Worm (Caenorhabditis elegans) whole organism, young adult: ENCODE results near the gene C42D8.9.

Experiments used
- B0261.1 ChIP-seq: sonication (generic microtip); optimal IDR thresholded peaks from 2 replicates; lab custom pipeline; 2016; ENCODE audit warnings: mild to moderate bottlenecking, missing genetic modification characterization, moderate library complexity, missing compliant biosample characterization
- B0336.3 ChIP-seq: fragments of 200-800 bp; sonication (Bioruptor generic); IDR thresholded peaks from 2 replicates; pipeline ENCODE4 v1.3.6; 2022; ENCODE audit warnings: missing genetic modification characterization, missing compliant biosample characterization
- D2030.7 ChIP-seq: fragments of 200-800 bp; sonication (Bioruptor generic); IDR thresholded peaks from 2 replicates; pipeline ENCODE4 v1.3.6; 2022; ENCODE audit warnings: missing genetic modification reagents, missing genetic modification characterization, missing compliant biosample characterization
- F10E7.11 ChIP-seq: sonication (generic microtip); optimal IDR thresholded peaks from 2 replicates; lab custom pipeline; 2017; ENCODE audit warnings: mild to moderate bottlenecking, missing genetic modification characterization, moderate library complexity, missing compliant biosample characterization
- F23B12.7 ChIP-seq: sonication (generic microtip); optimal IDR thresholded peaks from 2 replicates; lab custom pipeline; 2017; ENCODE audit warnings: missing genetic modification characterization, mild to moderate bottlenecking, missing compliant biosample characterization, antibody characterized with exemption, moderate library complexity; ENCODE audit not compliant: insufficient read depth
- F33H1.4 ChIP-seq: fragments of 200-800 bp; sonication (Bioruptor generic); IDR thresholded peaks from 2 replicates; pipeline ENCODE4 v1.3.6; 2022; ENCODE audit warnings: missing genetic modification reagents, missing genetic modification characterization, missing compliant biosample characterization
- F49E8.2 ChIP-seq: sonication (generic microtip); optimal IDR thresholded peaks from 3 replicates; lab custom pipeline; 2017; ENCODE audit warnings: missing genetic modification characterization, mild to moderate bottlenecking, missing compliant biosample characterization, antibody characterized with exemption, moderate library complexity; ENCODE audit not compliant: insufficient read depth
- K11D2.4 ChIP-seq: fragments of 200-800 bp; sonication (Bioruptor generic); IDR thresholded peaks from 2 replicates; pipeline ENCODE4 v1.3.6; 2022; ENCODE audit warnings: missing genetic modification reagents, missing genetic modification characterization, missing compliant biosample characterization
- K12H6.12 ChIP-seq: fragments of 200-800 bp; sonication (Bioruptor generic); optimal IDR thresholded peaks from 2 replicates; lab custom pipeline; 2018; ENCODE audit warnings: mild to moderate bottlenecking, missing genetic modification characterization, missing compliant biosample characterization
- Y53F4B.3 ChIP-seq: fragments of 200-800 bp; sonication (Bioruptor generic); IDR thresholded peaks from 2 replicates; pipeline ENCODE4 v1.3.6; 2022; ENCODE audit warnings: missing genetic modification reagents, missing genetic modification characterization, missing compliant biosample characterization
- Y95B8A.8 ChIP-seq: fragments of 200-800 bp; sonication (Bioruptor generic); IDR thresholded peaks from 2 replicates; pipeline ENCODE4 v1.3.6; 2022; ENCODE audit warnings: missing genetic modification reagents, missing genetic modification characterization, missing compliant biosample characterization
- ZK185.1 ChIP-seq: sonication (generic microtip); optimal IDR thresholded peaks from 2 replicates; lab custom pipeline; 2016; ENCODE audit warnings: mild to moderate bottlenecking, missing genetic modification characterization, missing compliant biosample characterization; ENCODE audit not compliant: poor library complexity, severe bottlenecking
- ama-1 ChIP-seq, 3 experiments: fragments of 150-350 bp in 1 of 3; sonication (generic microtip) in 2 of 3; optimal IDR thresholded peaks; 2 replicates each; lab custom pipeline; 2014 to 2018; ENCODE audit warnings: missing biosample characterization in 2 of 3, missing genetic modification characterization in 2 of 3, missing genetic modification reagents in 2 of 3
- attf-5 ChIP-seq: fragments of 200-800 bp; sonication (Bioruptor generic); optimal IDR thresholded peaks from 2 replicates; lab custom pipeline; 2018; ENCODE audit warnings: mild to moderate bottlenecking, missing genetic modification characterization, missing compliant biosample characterization
- cebp-1 ChIP-seq, 2 experiments: fragments of 200-800 bp in 1 of 2; sonication (Bioruptor generic) in 1 of 2; sonication (generic microtip) in 1 of 2; IDR thresholded peaks in 1 of 2; optimal IDR thresholded peaks in 1 of 2; 2 replicates each; pipeline versions ENCODE4 v1.3.6 to Lab custom; 2017 to 2022; ENCODE audit warnings: missing compliant biosample characterization in 2 of 2, missing genetic modification characterization in 2 of 2, mild to moderate bottlenecking in 1 of 2, missing genetic modification reagents in 1 of 2, moderate library complexity in 1 of 2
- ceh-27 ChIP-seq: fragments of 200-800 bp; sonication (Bioruptor generic); optimal IDR thresholded peaks from 2 replicates; lab custom pipeline; 2018; ENCODE audit warnings: mild to moderate bottlenecking, missing genetic modification characterization, moderate library complexity, missing compliant biosample characterization
- chd-7 ChIP-seq: sonication (generic microtip); optimal IDR thresholded peaks from 2 replicates; lab custom pipeline; 2016; ENCODE audit warnings: mild to moderate bottlenecking, missing genetic modification characterization, moderate library complexity, missing compliant biosample characterization
- die-1 ChIP-seq: sonication (generic microtip); optimal IDR thresholded peaks from 2 replicates; lab custom pipeline; 2016; ENCODE audit warnings: missing genotype, mild to moderate bottlenecking, missing genetic modification characterization, missing compliant biosample characterization
- dox-1 ChIP-seq: fragments of 200-800 bp; sonication (Bioruptor generic); IDR thresholded peaks from 2 replicates; pipeline ENCODE4 v1.3.6; 2022; ENCODE audit warnings: missing genetic modification reagents, missing genetic modification characterization, missing compliant biosample characterization
- efl-1 ChIP-seq: fragments of 150-350 bp; optimal IDR thresholded peaks from 2 replicates; lab custom pipeline; 2014; ENCODE audit warnings: missing biosample characterization, missing genetic modification reagents, missing genetic modification characterization
- egl-18 ChIP-seq: fragments of 200-800 bp; sonication (Bioruptor generic); IDR thresholded peaks from 2 replicates; pipeline ENCODE4 v1.3.6; 2022; ENCODE audit warnings: missing genetic modification reagents, missing genetic modification characterization, missing compliant biosample characterization
- egl-44 ChIP-seq: fragments of 200-800 bp; sonication (Bioruptor generic); IDR thresholded peaks from 2 replicates; pipeline ENCODE4 v1.3.6; 2022; ENCODE audit warnings: missing genetic modification reagents, missing genetic modification characterization, missing compliant biosample characterization
- ekl-4 ChIP-seq: fragments of 200-800 bp; sonication (Bioruptor generic); IDR thresholded peaks from 2 replicates; pipeline ENCODE4 v1.3.6; 2022; ENCODE audit warnings: missing genetic modification reagents, missing genetic modification characterization, missing compliant biosample characterization
- gei-17 ChIP-seq: fragments of 200-800 bp; sonication (Bioruptor generic); optimal IDR thresholded peaks from 2 replicates; lab custom pipeline; 2018; ENCODE audit warnings: mild to moderate bottlenecking, missing genetic modification characterization, missing compliant biosample characterization
- lin-35 ChIP-seq, 3 experiments: fragments of 150-350 bp in 2 of 3; sonication (generic microtip) in 1 of 3; optimal IDR thresholded peaks; 2 replicates each; lab custom pipeline; 2014 to 2018; ENCODE audit warnings: missing biosample characterization in 3 of 3, missing genetic modification characterization in 3 of 3, missing genetic modification reagents in 3 of 3
- lin-40 ChIP-seq: sonication (generic microtip); optimal IDR thresholded peaks from 2 replicates; lab custom pipeline; 2016; ENCODE audit warnings: missing genetic modification characterization, mild to moderate bottlenecking, missing compliant biosample characterization, missing genotype, missing genetic modification reagents
- lir-1 ChIP-seq: fragments of 200-800 bp; sonication (Bioruptor generic); conservative IDR thresholded peaks from 2 replicates; pipeline ENCODE4 v1.3.6; 2022; ENCODE audit warnings: missing genetic modification reagents, missing genetic modification characterization, missing compliant biosample characterization
- madf-10 ChIP-seq: sonication (generic microtip); optimal IDR thresholded peaks from 2 replicates; lab custom pipeline; 2016; ENCODE audit warnings: mild to moderate bottlenecking, missing genetic modification characterization, missing compliant biosample characterization
- madf-8 ChIP-seq: fragments of 200-800 bp; sonication (Bioruptor generic); conservative IDR thresholded peaks from 2 replicates; pipeline ENCODE4 v1.3.6; 2022; ENCODE audit warnings: missing genetic modification reagents, missing genetic modification characterization, missing compliant biosample characterization
- mcd-1 ChIP-seq: fragments of 200-800 bp; sonication (Bioruptor generic); IDR thresholded peaks from 2 replicates; pipeline ENCODE4 v1.3.6; 2022; ENCODE audit warnings: missing genetic modification reagents, missing genetic modification characterization, missing compliant biosample characterization
- mxl-1 ChIP-seq: sonication (generic microtip); optimal IDR thresholded peaks from 2 replicates; lab custom pipeline; 2016; ENCODE audit warnings: missing genetic modification characterization, missing compliant biosample characterization
- nfya-2 ChIP-seq: fragments of 200-800 bp; sonication (Bioruptor generic); IDR thresholded peaks from 2 replicates; pipeline ENCODE4 v1.3.6; 2022; ENCODE audit warnings: missing genetic modification reagents, missing genetic modification characterization, missing compliant biosample characterization
- nfyb-1 ChIP-seq: fragments of 200-800 bp; sonication (Bioruptor generic); IDR thresholded peaks from 2 replicates; pipeline ENCODE4 v1.3.6; 2022; ENCODE audit warnings: missing genetic modification reagents, missing genetic modification characterization, missing compliant biosample characterization
- nhr-120 ChIP-seq: fragments of 200-800 bp; sonication (Bioruptor generic); IDR thresholded peaks from 2 replicates; pipeline ENCODE4 v1.3.6; 2022; ENCODE audit warnings: missing genetic modification characterization, missing compliant biosample characterization
- nhr-80 ChIP-seq: sonication (generic microtip); optimal IDR thresholded peaks from 2 replicates; lab custom pipeline; 2016; ENCODE audit warnings: missing genetic modification characterization, missing compliant biosample characterization
- rec-8 ChIP-seq, 2 experiments: sonication (generic microtip); optimal IDR thresholded peaks; 2 replicates each; lab custom pipeline; 2016; ENCODE audit warnings: mild to moderate bottlenecking in 2 of 2, missing genetic modification characterization in 2 of 2, missing genetic modification reagents in 2 of 2, missing genotype in 2 of 2, missing biosample characterization in 1 of 2, missing compliant biosample characterization in 1 of 2, moderate library complexity in 1 of 2
- xnd-1 ChIP-seq: sonication (generic microtip); optimal IDR thresholded peaks from 2 replicates; lab custom pipeline; 2016; ENCODE audit warnings: missing genotype, missing genetic modification reagents, missing genetic modification characterization, missing compliant biosample characterization
- zfh-2 ChIP-seq: fragments of 200-800 bp; sonication (Bioruptor generic); conservative IDR thresholded peaks from 2 replicates; pipeline ENCODE4 v1.3.6; 2022; ENCODE audit warnings: missing genetic modification reagents, missing genetic modification characterization, missing compliant biosample characterization
- ztf-18 ChIP-seq: sonication (generic microtip); optimal IDR thresholded peaks from 2 replicates; lab custom pipeline; 2016; ENCODE audit warnings: missing genotype, mild to moderate bottlenecking, missing genetic modification characterization, missing compliant biosample characterization
- ztf-3 ChIP-seq: fragments of 200-800 bp; sonication (Bioruptor generic); optimal IDR thresholded peaks from 2 replicates; lab custom pipeline; 2018; ENCODE audit warnings: mild to moderate bottlenecking, missing genetic modification characterization, missing compliant biosample characterization
- ztf-6 ChIP-seq: fragments of 200-800 bp; sonication (Bioruptor generic); IDR thresholded peaks from 2 replicates; pipeline ENCODE4 v1.3.6; 2022; ENCODE audit warnings: missing genetic modification reagents, missing genetic modification characterization, missing compliant biosample characterization

C42D8.9 gene

ce11 chrX:5066570-5066969, 40.3 kb downstream of the C42D8.9 start:
- no peak for TF ChIP-seq B0336.3 (GFP tag; lab: Robert Waterston, UW)
- TF ChIP-seq ekl-4 (GFP tag; lab: Robert Waterston, UW), result no peak
- TF ChIP-seq, all 124 proteins: peak for 0

ce11 chrX:5063750-5064652, 42.8 kb downstream of the C42D8.9 start, which contains the start of gene C24H10.2:
C24H10.2 (plus strand) TSS chrX:5064602.
- TF ChIP-seq nfya-2 (GFP tag; lab: Robert Waterston, UW) (no peak), rec-8 (tag; optimal IDR thresholded peaks at IDR 0.05; lab: Kevin White, UChicago) (no peak), die-1 (tag; lab: Kevin White, UChicago) (no peak), D2030.7 (GFP tag; lab: Robert Waterston, UW) (no peak), zfh-2 (GFP tag; lab: Robert Waterston, UW) (peak; percentile 91), ZK185.1 (tag; lab: Kevin White, UChicago) (no peak), cebp-1 (GFP tag; IDR thresholded peaks at IDR 0.05; lab: Robert Waterston, UW) (no peak), cebp-1 (tag; optimal IDR thresholded peaks at IDR 0.05; lab: Kevin White, UChicago) (peak; percentile 76), F10E7.11 (tag; lab: Kevin White, UChicago) (no peak), ztf-6 (no peak), lin-40 (tag; lab: Kevin White, UChicago) (peak; percentile 37), egl-44 (no peak), ekl-4 (GFP tag; lab: Robert Waterston, UW) (0 out of 2 replicates have a peak, but pooled peaks have one; percentile 25), ama-1 (optimal IDR thresholded peaks at IDR 0.05; lab: Kevin White, UChicago) (no peak), ama-1 (GFP tag; optimal IDR thresholded peaks at IDR 0.05; lab: Kevin White, UChicago) (no peak), F49E8.2 (no peak), xnd-1 (tag; lab: Kevin White, UChicago) (no peak), lin-35 (GFP tag; optimal IDR thresholded peaks at IDR 0.05; lab: Kevin White, UChicago) (peak in 1 of 3 experiments; percentile 10), nhr-120 (GFP tag; lab: Robert Waterston, UW) (no peak), mxl-1 (tag; lab: Kevin White, UChicago) (no peak), K12H6.12 (tag; lab: Kevin White, UChicago) (peak; percentile 71), ceh-27 (GFP tag; lab: Kevin White, UChicago) (peak; percentile 51), ztf-3 (GFP tag; lab: Kevin White, UChicago) (no peak), F33H1.4 (GFP tag; lab: Robert Waterston, UW) (no peak), nhr-80 (tag; lab: Kevin White, UChicago) (peak; percentile 75), egl-18 (no peak), ztf-18 (tag; lab: Kevin White, UChicago) (peak; percentile 12), gei-17 (GFP tag; lab: Kevin White, UChicago) (peak; percentile 17), nfyb-1 (GFP tag; lab: Robert Waterston, UW) (0 out of 2 replicates have a peak, but pooled peaks have one; percentile 19), efl-1 (GFP tag; lab: Kevin White, UChicago) (peak; percentile 8), dox-1 (GFP tag; lab: Robert Waterston, UW) (peak; percentile 79), Y53F4B.3 (GFP tag; lab: Robert Waterston, UW) (no peak), Y95B8A.8 (GFP tag; lab: Robert Waterston, UW) (no peak), K11D2.4 (GFP tag; lab: Robert Waterston, UW) (peak; percentile 57), mcd-1 (GFP tag; lab: Robert Waterston, UW) (0 out of 2 replicates have a peak, but pooled peaks have one; percentile 18), madf-8 (GFP tag; lab: Robert Waterston, UW) (no peak), attf-5 (GFP tag; lab: Kevin White, UChicago) (peak; percentile 39), lir-1 (peak; percentile 86), F23B12.7 (peak; percentile 32), madf-10 (tag; lab: Kevin White, UChicago) (peak; percentile 13), B0261.1 (tag; lab: Kevin White, UChicago) (no peak), chd-7 (peak; percentile 23)
- TF ChIP-seq, all 124 proteins: peak for 20
